Worm (Caenorhabditis elegans) whole organism, young adult: ENCODE data around the gene pals-17.

Experiments used
- attf-3 ChIP-seq: fragments of 200-800 bp; sonication (Bioruptor generic); conservative IDR thresholded peaks from 2 replicates; pipeline ENCODE4 v1.3.6; 2022; ENCODE audit warnings: missing genetic modification reagents, missing genetic modification characterization, missing compliant biosample characterization
- attf-5 ChIP-seq: fragments of 200-800 bp; sonication (Bioruptor generic); optimal IDR thresholded peaks from 2 replicates; lab custom pipeline; 2018; ENCODE audit warnings: mild to moderate bottlenecking, missing genetic modification characterization, missing compliant biosample characterization
- cebp-1 ChIP-seq, 2 experiments: fragments of 200-800 bp in 1 of 2; sonication (Bioruptor generic) in 1 of 2; sonication (generic microtip) in 1 of 2; IDR thresholded peaks in 1 of 2; optimal IDR thresholded peaks in 1 of 2; 2 replicates each; pipeline versions ENCODE4 v1.3.6 to Lab custom; 2017 to 2022; ENCODE audit warnings: missing compliant biosample characterization in 2 of 2, missing genetic modification characterization in 2 of 2, mild to moderate bottlenecking in 1 of 2, missing genetic modification reagents in 1 of 2, moderate library complexity in 1 of 2
- ceh-27 ChIP-seq: fragments of 200-800 bp; sonication (Bioruptor generic); optimal IDR thresholded peaks from 2 replicates; lab custom pipeline; 2018; ENCODE audit warnings: mild to moderate bottlenecking, missing genetic modification characterization, moderate library complexity, missing compliant biosample characterization
- madf-3 ChIP-seq: fragments of 200-800 bp; sonication (Bioruptor generic); IDR thresholded peaks from 2 replicates; pipeline ENCODE4 v1.3.6; 2022; ENCODE audit warnings: missing genetic modification reagents, missing genetic modification characterization, missing compliant biosample characterization
- nfya-1 ChIP-seq: sonication (generic microtip); optimal IDR thresholded peaks from 2 replicates; lab custom pipeline; 2017; ENCODE audit warnings: antibody characterized with exemption, missing compliant biosample characterization, missing genetic modification characterization, borderline replicate concordance; ENCODE audit not compliant: insufficient read depth
- sea-2 ChIP-seq: fragments of 200-800 bp; sonication (Bioruptor generic); IDR thresholded peaks from 2 replicates; pipeline ENCODE4 v1.3.6; 2022; ENCODE audit warnings: missing genetic modification characterization, missing compliant biosample characterization
- snpc-1.1 ChIP-seq: sonication (generic microtip); optimal IDR thresholded peaks from 2 replicates; lab custom pipeline; 2017; ENCODE audit warnings: missing genetic modification characterization, mild to moderate bottlenecking, missing compliant biosample characterization, antibody characterized with exemption, moderate library complexity, missing genotype, missing genetic modification reagents; ENCODE audit not compliant: insufficient read depth
- somi-1 ChIP-seq: fragments of 200-800 bp; sonication (Bioruptor generic); optimal IDR thresholded peaks from 2 replicates; lab custom pipeline; 2018; ENCODE audit warnings: mild to moderate bottlenecking, missing genetic modification characterization, missing compliant biosample characterization
- unc-62 ChIP-seq: fragments of 150-350 bp; optimal IDR thresholded peaks from 2 replicates; lab custom pipeline; 2014; ENCODE audit warnings: missing biosample characterization, missing genetic modification reagents, missing genetic modification characterization
- ztf-18 ChIP-seq: sonication (generic microtip); optimal IDR thresholded peaks from 2 replicates; lab custom pipeline; 2016; ENCODE audit warnings: missing genotype, mild to moderate bottlenecking, missing genetic modification characterization, missing compliant biosample characterization

DNA sequence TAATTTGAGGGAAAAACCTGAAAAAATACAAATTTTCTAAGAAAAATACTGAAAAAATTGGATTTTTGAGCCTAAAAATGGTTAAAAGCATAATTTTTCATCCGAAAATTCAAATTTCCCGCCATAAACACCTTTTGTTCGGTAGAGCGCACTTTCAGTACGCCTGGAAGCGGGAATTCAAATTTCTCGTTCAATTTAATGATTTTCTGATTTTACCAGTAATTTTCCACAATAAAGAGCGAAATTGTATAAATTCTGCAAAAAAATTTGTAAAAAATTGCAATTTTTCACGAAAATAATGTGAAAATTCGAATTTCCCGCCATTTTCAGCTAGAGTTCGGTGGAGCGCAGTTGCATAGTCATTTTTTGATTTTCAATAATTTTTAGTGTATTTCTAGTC, 36.8 kb upstream of the pals-17 start:
- TF ChIP-seq ztf-18 (tag; lab: Kevin White, UChicago) (no peak), sea-2 (GFP tag; lab: Robert Waterston, UW) (no peak), ceh-27 (no peak), unc-62 (no peak), attf-5 (GFP tag; lab: Kevin White, UChicago) (no peak), attf-3 (GFP tag; lab: Robert Waterston, UW) (no peak), snpc-1.1 (tag; lab: Kevin White, UChicago) (no peak), nfya-1 (tag; lab: Kevin White, UChicago) (no peak), cebp-1 (GFP tag; IDR thresholded peaks at IDR 0.05; lab: Robert Waterston, UW) (no peak), cebp-1 (tag; optimal IDR thresholded peaks at IDR 0.05; lab: Kevin White, UChicago) (no peak), somi-1 (GFP tag; lab: Kevin White, UChicago) (no peak), madf-3 (GFP tag; lab: Robert Waterston, UW) (no peak)
